Fruit fly (Drosophila melanogaster): ENCODE results near the gene Sgsf.

The Sgsf gene

dm6 chr3R:12385949-12386348 lies 44.5 kb downstream of the Sgsf start, which contains the start of gene Sol1:
TSS of gene Sol1 (plus strand) at chr3R:12386249.
- TF ChIP-seq CG8119 (GFP tag; IDR thresholded peaks at IDR 0.05): no peak
- TF ChIP-seq fd59A (GFP tag; optimal IDR thresholded peaks at IDR 0.05): no peak
- no peak for TF ChIP-seq Eip75B (GFP tag; optimal IDR thresholded peaks at IDR 0.05)
- TF ChIP-seq lz (GFP tag; optimal IDR thresholded peaks at IDR 0.05): no peak

dm6 chr3R:12386965-12387364 lies 45.5 kb downstream of the Sgsf start, which contains the start of gene CG33098:
TSS of gene CG33098 (plus strand) at chr3R:12387188.
- TF ChIP-seq CG8319 (GFP tag; optimal IDR thresholded peaks at IDR 0.05) (no peak), net (GFP tag; optimal IDR thresholded peaks at IDR 0.05) (no peak), CG34406 (GFP tag; optimal IDR thresholded peaks at IDR 0.05) (no peak), Ets21C (GFP tag; optimal IDR thresholded peaks at IDR 0.05) (no peak), fd85E (GFP tag; optimal IDR thresholded peaks at IDR 0.05) (no peak), svp (GFP tag) (no peak), CG11762 (GFP tag; optimal IDR thresholded peaks at IDR 0.05; ENCODE audit: insufficient read depth) (no peak), CG1621 (tag; optimal IDR thresholded peaks at IDR 0.05) (no peak), CG3919 (GFP tag; optimal IDR thresholded peaks at IDR 0.05) (no peak), CG11294 (GFP tag; IDR thresholded peaks at IDR 0.05) (no peak), Eip93F (GFP tag; optimal IDR thresholded peaks at IDR 0.05) (no peak)

All from whole organism, prepupa.